Worm (Caenorhabditis elegans) whole organism, L3 larva: ENCODE results near the gene Y54G11A.9.

Source experiments
- aly-2 ChIP-seq: fragments of 150-350 bp; optimal IDR thresholded peaks from 2 replicates; lab custom pipeline; 2014; ENCODE audit warnings: missing biosample characterization, missing genetic modification characterization
- ama-1 ChIP-seq: fragments of 150-350 bp; optimal IDR thresholded peaks from 2 replicates; lab custom pipeline; 2018
- fkh-10 ChIP-seq: sonication (generic microtip); optimal IDR thresholded peaks from 2 replicates; lab custom pipeline; 2017; ENCODE audit warnings: missing biosample characterization, missing genetic modification reagents, missing genetic modification characterization
- fos-1 ChIP-seq: fragments of 150-350 bp; optimal IDR thresholded peaks from 2 replicates; lab custom pipeline; 2014; ENCODE audit warnings: missing biosample characterization, missing genetic modification characterization

DNA sequence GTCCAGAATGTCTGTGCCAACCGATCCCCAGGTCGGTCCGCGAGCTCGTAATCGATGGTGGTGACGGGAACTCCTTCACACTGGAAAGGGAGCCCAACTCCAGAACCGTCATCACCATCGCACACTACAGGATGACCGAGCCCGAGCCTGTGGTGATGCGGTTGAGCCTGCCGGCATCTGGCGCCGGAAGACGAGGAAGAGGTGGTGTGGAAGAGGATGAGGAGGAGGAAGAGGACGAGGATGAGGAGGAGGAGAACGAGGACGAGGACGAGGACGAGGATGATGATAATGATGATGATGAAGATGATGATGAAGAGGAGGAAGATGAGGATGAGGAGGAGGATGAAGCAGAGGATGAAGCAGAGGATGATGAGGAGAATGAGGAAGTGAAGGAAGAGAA, 28.2 kb downstream of the Y54G11A.9 start, which contains the start of gene Y54G11A.14:
- TF ChIP-seq fos-1 (no peak), fkh-10 (no peak), ama-1 (lab: Kevin White, UChicago) (no peak), aly-2 (tag; lab: Kevin White, UChicago) (no peak)
